Fruit fly (Drosophila melanogaster): ENCODE results near the gene CG15577.

Gene CG15577

dm6 chrX:4324781-4325180 lies 48.0 kb upstream of the CG15577 start (continued):
- TF ChIP-seq OdsH (GFP tag; optimal IDR thresholded peaks at IDR 0.05) (peak; percentile 99), CG6163 (GFP tag; IDR thresholded peaks at IDR 0.05) (peak; percentile 100), CG16779 (tag; optimal IDR thresholded peaks at IDR 0.05) (peak; percentile 96), Ets21C (GFP tag; optimal IDR thresholded peaks at IDR 0.05) (peak; percentile 99), CG10669 (GFP tag; optimal IDR thresholded peaks at IDR 0.05) (peak; percentile 98), dsx (GFP tag; optimal IDR thresholded peaks at IDR 0.05; ENCODE audit: poor library complexity, severe bottlenecking) (peak; percentile 94), Eip93F (GFP tag; optimal IDR thresholded peaks at IDR 0.05) (peak; percentile 98), Eip75B (GFP tag; optimal IDR thresholded peaks at IDR 0.05) (peak; percentile 99)

dm6 chrX:4323911-4324368 lies 47.1 kb upstream of the CG15577 start:
- peak; percentile 88 for TF ChIP-seq esn (GFP tag; optimal IDR thresholded peaks at IDR 0.05)
- peak; percentile 52 for TF ChIP-seq CG11902 (GFP tag; optimal IDR thresholded peaks at IDR 0.05)
- peak; percentile 73 for TF ChIP-seq net (GFP tag; optimal IDR thresholded peaks at IDR 0.05)
- TF ChIP-seq fkh (GFP tag; optimal IDR thresholded peaks at IDR 0.05) = peak; percentile 70
- peak; percentile 58 for TF ChIP-seq Ets96B (tag; optimal IDR thresholded peaks at IDR 0.05)
- TF ChIP-seq CG8632 (GFP tag; optimal IDR thresholded peaks at IDR 0.05) = peak; percentile 60
- no peak for TF ChIP-seq fd85E (GFP tag; optimal IDR thresholded peaks at IDR 0.05)
- TF ChIP-seq CG6163 (GFP tag; IDR thresholded peaks at IDR 0.05) = peak; percentile 76; the same call in 2 of the 3 replicates
- TF ChIP-seq vri (GFP tag; optimal IDR thresholded peaks at IDR 0.05) = no peak
- peak; percentile 11 to 17 for TF ChIP-seq ss (GFP tag; optimal IDR thresholded peaks at IDR 0.05)
- TF ChIP-seq CG3919 (GFP tag; optimal IDR thresholded peaks at IDR 0.05) = peak; percentile 71
- peak in 1 of 2 experiments; percentile 81 for TF ChIP-seq salr (GFP tag; optimal IDR thresholded peaks at IDR 0.05)
- TF ChIP-seq CG6792 (GFP tag; optimal IDR thresholded peaks at IDR 0.05) = peak; percentile 68
- TF ChIP-seq CG1621 (tag; optimal IDR thresholded peaks at IDR 0.05) = peak; percentile 6
- no peak for TF ChIP-seq CG9139 (GFP tag; optimal IDR thresholded peaks at IDR 0.05)
- peak; percentile 62 for TF ChIP-seq Sox102F (GFP tag; optimal IDR thresholded peaks at IDR 0.05)
- TF ChIP-seq Lpt (GFP tag; optimal IDR thresholded peaks at IDR 0.05) = peak; percentile 40
- TF ChIP-seq CG6276 (GFP tag; optimal IDR thresholded peaks at IDR 0.05) = peak; percentile 63
- peak; percentile 81 for TF ChIP-seq CG34406 (GFP tag; optimal IDR thresholded peaks at IDR 0.05)
- peak; percentile 79 for TF ChIP-seq CG8119 (GFP tag; IDR thresholded peaks at IDR 0.05)
- TF ChIP-seq dac (GFP tag; optimal IDR thresholded peaks at IDR 0.05) = no peak
- TF ChIP-seq CG6854 (GFP tag; optimal IDR thresholded peaks at IDR 0.05) = peak; percentile 13
- TF ChIP-seq OdsH (GFP tag; optimal IDR thresholded peaks at IDR 0.05) = peak; percentile 77
- TF ChIP-seq lz (GFP tag; optimal IDR thresholded peaks at IDR 0.05) = peak; percentile 86
- TF ChIP-seq Eip75B (GFP tag; optimal IDR thresholded peaks at IDR 0.05) = peak; percentile 70
- peak; percentile 34 for TF ChIP-seq spab (GFP tag; optimal IDR thresholded peaks at IDR 0.05)
- TF ChIP-seq Eip93F (GFP tag; optimal IDR thresholded peaks at IDR 0.05) = no peak
- peak; percentile 85 for TF ChIP-seq CG31627 (GFP tag; optimal IDR thresholded peaks at IDR 0.05)
- peak; percentile 75 for TF ChIP-seq pdm3 (GFP tag; optimal IDR thresholded peaks at IDR 0.05)
- TF ChIP-seq topi (GFP tag; optimal IDR thresholded peaks at IDR 0.05) = peak; percentile 88
- peak; percentile 74 for TF ChIP-seq CG4318 (GFP tag; optimal IDR thresholded peaks at IDR 0.05)
- TF ChIP-seq Met (GFP tag; optimal IDR thresholded peaks at IDR 0.05) = peak; percentile 77
- TF ChIP-seq CG10631 (GFP tag; optimal IDR thresholded peaks at IDR 0.05) = peak; percentile 71
- peak; percentile 40 for TF ChIP-seq CG3032 (tag; optimal IDR thresholded peaks at IDR 0.05)
- TF ChIP-seq Sox15 (GFP tag; optimal IDR thresholded peaks at IDR 0.05) = peak; percentile 73
- peak; percentile 38 for TF ChIP-seq dsx (GFP tag; optimal IDR thresholded peaks at IDR 0.05; ENCODE audit: poor library complexity, severe bottlenecking)
- TF ChIP-seq svp (GFP tag) = peak; percentile 91
- TF ChIP-seq Smox (GFP tag; optimal IDR thresholded peaks at IDR 0.05) = peak; percentile 79
- peak; percentile 49 for TF ChIP-seq CG11762 (GFP tag; optimal IDR thresholded peaks at IDR 0.05; ENCODE audit: insufficient read depth)
- TF ChIP-seq acj6 (GFP tag; optimal IDR thresholded peaks at IDR 0.05) = peak; percentile 77
- peak; percentile 85 for TF ChIP-seq CG32006 (GFP tag; optimal IDR thresholded peaks at IDR 0.05)
- no peak for TF ChIP-seq CG16779 (tag; optimal IDR thresholded peaks at IDR 0.05)
- peak; percentile 46; the same call in 1 of the 2 replicates for TF ChIP-seq CG11294 (GFP tag; IDR thresholded peaks at IDR 0.05)
- peak; percentile 79 for TF ChIP-seq Hr4 (GFP tag; optimal IDR thresholded peaks at IDR 0.05)
- peak; percentile 93 for TF ChIP-seq Eip78C (GFP tag)
- TF ChIP-seq cyc (GFP tag; optimal IDR thresholded peaks at IDR 0.05) = peak; percentile 77
- peak; percentile 57 for TF ChIP-seq CG10669 (GFP tag; optimal IDR thresholded peaks at IDR 0.05)

Measured in whole organism, prepupa.